Fruit fly (Drosophila melanogaster): ENCODE measurements around the gene CG18477.
"Not testable (repeated sequence)": the region's sequence is repeated elsewhere in the genome, so short reads cannot be mapped to it uniquely, and the experiment has no call there.

DNA sequence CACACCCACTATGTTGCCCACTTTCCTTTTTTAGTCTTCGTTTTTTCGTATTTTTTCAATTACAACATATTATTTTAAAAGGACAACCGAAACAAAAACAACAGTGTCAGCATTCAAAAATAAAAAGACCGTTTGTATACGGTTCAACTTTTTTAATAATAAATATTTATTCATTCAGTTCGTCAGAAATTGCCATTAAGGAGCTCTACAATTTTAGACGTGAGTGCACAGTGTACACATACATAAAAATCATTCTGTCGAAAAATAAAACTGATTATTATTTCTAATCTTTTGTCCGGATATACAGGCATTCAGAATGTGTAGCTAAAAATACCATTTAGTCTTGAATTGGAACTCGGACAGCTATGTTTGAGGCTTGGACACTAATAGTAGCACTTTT is 44.0 kb downstream of the CG18477 start, which contains the start of gene CG31827:
- TF ChIP-seq tai (GFP tag; optimal IDR thresholded peaks at IDR 0.05); GATAd (GFP tag; optimal IDR thresholded peaks at IDR 0.05); h (GFP tag; optimal IDR thresholded peaks at IDR 0.05); rgr (GFP tag; optimal IDR thresholded peaks at IDR 0.05); br (GFP tag; optimal IDR thresholded peaks at IDR 0.05); sv (GFP tag; optimal IDR thresholded peaks at IDR 0.05); lola (GFP tag; optimal IDR thresholded peaks at IDR 0.05); Myc (optimal IDR thresholded peaks at IDR 0.05); dl (GFP tag; optimal IDR thresholded peaks at IDR 0.05; ENCODE audit: insufficient read depth in 1 of 2, partially characterized antibody in 2 of 2); fru (GFP tag; optimal IDR thresholded peaks at IDR 0.05): not testable (repeated sequence)

All from whole organism, wandering third instar larva.